Fruit fly (Drosophila melanogaster) whole organism, pupa: Measurements from ENCODE around the gene CG2889.

Source experiments
- CG10348 ChIP-seq: fragments of 200-800 bp; sonication (Bioruptor generic); IDR thresholded peaks from 2 replicates; pipeline ENCODE4 v1.3.6; 2022; ENCODE audit warnings: missing biosample characterization, missing genetic modification characterization
- CG12605 ChIP-seq: fragments of 200-800 bp; sonication (Bioruptor generic); IDR thresholded peaks from 2 replicates; pipeline ENCODE4 v1.3.6; 2022; ENCODE audit warnings: missing biosample characterization, missing genetic modification characterization
- CG13204 ChIP-seq: fragments of 200-800 bp; sonication (Bioruptor generic); optimal IDR thresholded peaks from 2 replicates; lab custom pipeline; 2018; ENCODE audit warnings: missing biosample characterization, mild to moderate bottlenecking, missing genetic modification characterization, moderate library complexity
- CG14655 ChIP-seq: fragments of 200-800 bp; sonication (Bioruptor generic); optimal IDR thresholded peaks from 3 replicates; lab custom pipeline; 2017; ENCODE audit warnings: mild to moderate bottlenecking, missing biosample characterization, missing genetic modification reagents, missing genetic modification characterization
- CG15710 ChIP-seq: fragments of 200-800 bp; sonication (Bioruptor generic); optimal IDR thresholded peaks from 2 replicates; lab custom pipeline; 2018; ENCODE audit warnings: missing biosample characterization, mild to moderate bottlenecking, missing genetic modification characterization, moderate library complexity
- CG17806 ChIP-seq: fragments of 200-800 bp; sonication (Bioruptor generic); optimal IDR thresholded peaks from 2 replicates; lab custom pipeline; 2018; ENCODE audit warnings: missing biosample characterization, mild to moderate bottlenecking, missing genetic modification characterization, moderate library complexity
- CG32121 ChIP-seq: fragments of 200-800 bp; sonication (Bioruptor generic); IDR thresholded peaks from 2 replicates; pipeline ENCODE4 v1.3.6; 2022; ENCODE audit warnings: missing biosample characterization, missing genetic modification characterization
- CG34367 ChIP-seq: fragments of 200-800 bp; sonication (Bioruptor generic); optimal IDR thresholded peaks from 2 replicates; lab custom pipeline; 2018; ENCODE audit warnings: missing biosample characterization, mild to moderate bottlenecking, missing genetic modification characterization
- CG4496 ChIP-seq: fragments of 200-800 bp; sonication (Bioruptor generic); IDR thresholded peaks from 3 replicates; pipeline ENCODE4 v1.3.6; 2022; ENCODE audit warnings: missing biosample characterization, missing genetic modification characterization
- CG8159 ChIP-seq: fragments of 200-800 bp; sonication (Bioruptor generic); optimal IDR thresholded peaks from 3 replicates; lab custom pipeline; 2018; ENCODE audit warnings: missing biosample characterization, mild to moderate bottlenecking, missing genetic modification characterization, moderate library complexity
- CG8301 ChIP-seq: fragments of 200-800 bp; sonication (Bioruptor generic); optimal IDR thresholded peaks from 2 replicates; lab custom pipeline; 2018; ENCODE audit warnings: missing biosample characterization, mild to moderate bottlenecking, missing genetic modification characterization
- CG9948 ChIP-seq: fragments of 200-800 bp; sonication (Bioruptor generic); optimal IDR thresholded peaks from 2 replicates; lab custom pipeline; 2018; ENCODE audit warnings: missing biosample characterization, mild to moderate bottlenecking, missing genetic modification characterization, moderate library complexity
- D1 ChIP-seq: fragments of 200-800 bp; sonication (Bioruptor generic); optimal IDR thresholded peaks from 2 replicates; lab custom pipeline; 2018; ENCODE audit warnings: missing biosample characterization, mild to moderate bottlenecking, missing genetic modification characterization, moderate library complexity
- EcR ChIP-seq: fragments of 200-800 bp; sonication (Bioruptor generic); optimal IDR thresholded peaks from 3 replicates; lab custom pipeline; 2019; ENCODE audit warnings: missing biosample characterization, missing genetic modification characterization, mild to moderate bottlenecking, moderate library complexity, missing genetic modification reagents
- Ets98B ChIP-seq: fragments of 200-800 bp; sonication (Bioruptor generic); IDR thresholded peaks from 2 replicates; pipeline ENCODE4 v1.3.6; 2022; ENCODE audit warnings: missing biosample characterization, missing genetic modification characterization
- Pif1A ChIP-seq: fragments of 200-800 bp; sonication (Bioruptor generic); optimal IDR thresholded peaks from 3 replicates; lab custom pipeline; 2016; ENCODE audit warnings: missing biosample characterization, missing genetic modification characterization
- Pif1B ChIP-seq: fragments of 200-800 bp; sonication (Bioruptor generic); optimal IDR thresholded peaks from 3 replicates; lab custom pipeline; 2016; ENCODE audit warnings: missing biosample characterization, missing genetic modification characterization
- Snoo ChIP-seq: fragments of 200-800 bp; sonication (Bioruptor generic); optimal IDR thresholded peaks from 3 replicates; lab custom pipeline; 2017; ENCODE audit warnings: missing biosample characterization, mild to moderate bottlenecking, missing genetic modification characterization, inconsistent platforms
- fd96Ca ChIP-seq: fragments of 200-800 bp; sonication (Bioruptor generic); IDR thresholded peaks from 3 replicates; pipeline ENCODE4 v1.3.6; 2022; ENCODE audit warnings: missing biosample characterization, missing genetic modification characterization
- gl ChIP-seq: fragments of 200-800 bp; sonication (Bioruptor generic); optimal IDR thresholded peaks from 2 replicates; lab custom pipeline; 2018; ENCODE audit warnings: missing biosample characterization, mild to moderate bottlenecking, missing genetic modification characterization
- rn ChIP-seq: fragments of 200-800 bp; sonication (Bioruptor generic); IDR thresholded peaks from 2 replicates; pipeline ENCODE4 v1.3.6; 2022; ENCODE audit warnings: missing biosample characterization, missing genetic modification characterization

CG2889 gene

DNA sequence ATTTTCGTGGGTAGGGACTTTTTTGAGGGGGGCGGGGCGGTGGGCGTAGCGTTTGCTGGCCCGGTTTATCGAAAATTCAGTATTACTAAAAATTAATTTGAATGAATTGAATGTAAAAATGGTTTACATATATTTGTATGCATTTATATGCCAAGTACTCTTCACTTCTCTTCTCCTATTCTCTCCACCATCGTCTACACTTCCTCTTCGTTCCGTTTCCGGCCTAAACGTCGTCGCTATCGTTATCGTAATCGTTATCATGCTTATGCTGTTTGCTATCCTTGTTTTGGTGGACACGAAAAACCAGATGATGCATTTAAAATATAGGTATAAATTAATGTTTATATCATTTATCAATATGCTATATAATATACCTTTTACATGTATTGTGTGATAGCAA is 11.8 kb upstream of the CG2889 start:
- TF ChIP-seq CG34367 (tag; lab: Kevin White, UChicago) (peak; percentile 2), CG8159 (tag; lab: Kevin White, UChicago) (no peak)

- TF ChIP-seq fd96Ca (peak; percentile 40; the same call in 1 of the 3 replicates), Pif1A (GFP tag; lab: Kevin White, UChicago) (no peak), CG4496 (GFP tag; lab: Robert Waterston, UW) (0 out of 3 replicates have a peak, but pooled peaks have one; percentile 22)
Measured at dm6 chrX:10463056-10463710, 10.6 kb upstream of the CG2889 start.

DNA sequence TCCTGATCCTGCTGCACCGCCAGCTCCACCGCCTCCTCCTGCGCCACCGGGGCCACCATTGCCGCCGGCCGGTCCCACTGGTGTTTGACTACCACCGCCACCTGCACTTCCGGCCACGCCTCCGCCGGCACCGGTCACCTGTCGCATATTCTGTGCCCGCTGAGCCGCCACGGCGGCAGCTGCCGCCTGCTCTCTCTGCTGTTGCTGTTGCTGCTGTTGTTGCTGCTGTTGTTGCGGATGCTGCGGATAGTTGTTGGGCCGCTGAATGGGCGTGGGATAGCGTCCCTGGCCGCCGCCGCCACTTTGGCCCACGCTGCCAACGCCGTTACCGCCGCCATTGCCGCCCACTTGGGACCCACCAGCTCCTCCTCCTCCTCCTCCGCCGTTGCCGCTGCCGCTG is 9.2 kb upstream of the CG2889 start:
- no peak for TF ChIP-seq fd96Ca
- TF ChIP-seq CG8159 (tag; lab: Kevin White, UChicago) = no peak
- no peak for TF ChIP-seq CG14655 (GFP tag; lab: Kevin White, UChicago)
- no peak for TF ChIP-seq CG15710 (tag; lab: Kevin White, UChicago)
- TF ChIP-seq CG12605 (GFP tag; lab: Robert Waterston, UW) = no peak
- no peak for TF ChIP-seq CG17806
- no peak for TF ChIP-seq CG32121
- TF ChIP-seq Ets98B = no peak
- no peak for TF ChIP-seq CG34367 (tag; lab: Kevin White, UChicago)
- TF ChIP-seq Pif1A (GFP tag; lab: Kevin White, UChicago) = no peak
- TF ChIP-seq rn (GFP tag; lab: Robert Waterston, UW) = no peak
- no peak for TF ChIP-seq Pif1B (GFP tag; lab: Kevin White, UChicago)
- TF ChIP-seq CG4496 (GFP tag; lab: Robert Waterston, UW) = no peak
- no peak for TF ChIP-seq EcR
- no peak for TF ChIP-seq Snoo (tag; lab: Kevin White, UChicago)
- no peak for TF ChIP-seq CG10348 (GFP tag; lab: Robert Waterston, UW)
- no peak for TF ChIP-seq D1 (tag; lab: Kevin White, UChicago)

- no peak for TF ChIP-seq CG14655 (GFP tag; lab: Kevin White, UChicago)
- no peak for TF ChIP-seq CG10348 (GFP tag; lab: Robert Waterston, UW)
- no peak for TF ChIP-seq CG4496 (GFP tag; lab: Robert Waterston, UW)
- TF ChIP-seq CG9948 (tag; lab: Kevin White, UChicago) = no peak
- TF ChIP-seq CG15710 (tag; lab: Kevin White, UChicago) = peak; percentile 10
- TF ChIP-seq D1 (tag; lab: Kevin White, UChicago) = no peak
- peak; percentile 64 for TF ChIP-seq EcR
- TF ChIP-seq fd96Ca = peak; percentile 67; the same call in 2 of the 3 replicates
- TF ChIP-seq gl (tag; lab: Kevin White, UChicago) = no peak
- TF ChIP-seq CG8301 = no peak
- no peak for TF ChIP-seq CG12605 (GFP tag; lab: Robert Waterston, UW)
- no peak for TF ChIP-seq Pif1B (GFP tag; lab: Kevin White, UChicago)
- TF ChIP-seq Snoo (tag; lab: Kevin White, UChicago) = no peak
- TF ChIP-seq CG8159 (tag; lab: Kevin White, UChicago) = no peak
- TF ChIP-seq Pif1A (GFP tag; lab: Kevin White, UChicago) = no peak
- peak; percentile 84 for TF ChIP-seq CG13204 (GFP tag; lab: Kevin White, UChicago)
- TF ChIP-seq CG17806 = no peak
- 0 out of 2 replicates have a peak, but pooled peaks have one; percentile 22 for TF ChIP-seq CG32121
- 0 out of 2 replicates have a peak, but pooled peaks have one; percentile 28 for TF ChIP-seq Ets98B
- TF ChIP-seq CG34367 (tag; lab: Kevin White, UChicago) = no peak
- TF ChIP-seq rn (GFP tag; lab: Robert Waterston, UW) = no peak
Measured at dm6 chrX:10472614-10473248, 1.0 kb upstream of the CG2889 start.

DNA sequence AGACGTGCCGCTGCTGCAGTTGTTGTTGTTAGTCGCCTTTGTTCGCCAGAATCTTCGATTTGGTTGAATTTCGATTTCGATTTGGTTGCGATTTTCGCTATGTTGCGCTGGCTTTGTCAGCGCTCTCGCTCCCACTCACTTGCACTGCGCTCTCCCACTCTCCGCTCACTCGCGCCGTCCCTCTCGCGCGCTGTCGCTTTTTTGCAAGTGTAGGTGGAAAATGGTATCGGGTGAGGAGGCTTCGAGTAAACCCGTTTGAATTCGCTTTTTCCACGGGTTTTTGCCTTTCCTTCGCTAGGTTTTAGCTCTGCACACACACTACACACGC is 439 bp downstream of the CG2889 start:
- TF ChIP-seq EcR (peak; percentile 87), fd96Ca (no peak)
- TF ChIP-seq, all 21 proteins: peak for 1

- TF ChIP-seq CG15710 (tag; lab: Kevin White, UChicago) (no peak), CG4496 (GFP tag; lab: Robert Waterston, UW) (0 out of 3 replicates have a peak, but pooled peaks have one; percentile 16)
Measured at dm6 chrX:10474625-10475024, 887 bp downstream of the CG2889 start, which contains the start of gene nocte. Gene nocte, minus strand, starts transcription at chrX:10474675.
